ENCODE assay signal across 7 worm cellular contexts in genomic region chrIV:13521785-13522184, ce11.
A peak's percentile ranks its signal among the peaks of the same experiment; 100 is the strongest.
TF ChIP-seq lines count a peak whose summit lies in the region.

Gene dcap-2 (minus strand): TSS chrIV:13521870.

TF ChIP-seq in whole organism, L1 larva, 84 proteins besides CTCF, POLR2A, EP300 and RAD21 (continues in another document):
- TF ChIP-seq aha-1 (tag; optimal IDR thresholded peaks at IDR 0.05; lab: Kevin White, UChicago) (no peak), ceh-63 (GFP tag; optimal IDR thresholded peaks at IDR 0.05; lab: Kevin White, UChicago) (no peak), lin-35 (GFP tag; optimal IDR thresholded peaks at IDR 0.05; lab: Kevin White, UChicago) (peak in 1 of 2 experiments; percentile 47), ceh-90 (tag; optimal IDR thresholded peaks at IDR 0.05; lab: Kevin White, UChicago) (no peak), nhr-71 (tag; optimal IDR thresholded peaks at IDR 0.05; lab: Kevin White, UChicago) (no peak), lsy-2 (tag; optimal IDR thresholded peaks at IDR 0.05; lab: Kevin White, UChicago) (peak in 1 of 2 experiments; percentile 49), mep-1 (tag; optimal IDR thresholded peaks at IDR 0.05; lab: Kevin White, UChicago) (peak; percentile 14), snpc-4 (tag; optimal IDR thresholded peaks at IDR 0.05; lab: Kevin White, UChicago) (no peak), nhr-19 (GFP tag; conservative IDR thresholded peaks at IDR 0.05; lab: Robert Waterston, UW) (no peak), tlp-1 (tag; optimal IDR thresholded peaks at IDR 0.05; lab: Kevin White, UChicago) (no peak), elt-3 (tag; optimal IDR thresholded peaks at IDR 0.05; lab: Kevin White, UChicago) (no peak), elt-2 (tag; optimal IDR thresholded peaks at IDR 0.05; lab: Kevin White, UChicago) (no peak), nhr-77 (tag; optimal IDR thresholded peaks at IDR 0.05; lab: Kevin White, UChicago) (no peak)

TF ChIP-seq in whole organism, L2 larva, 48 proteins besides CTCF, POLR2A, EP300 and RAD21 (continues in another document):
- TF ChIP-seq unc-55 (GFP tag; optimal IDR thresholded peaks at IDR 0.05; lab: Kevin White, UChicago): peak; percentile 60
- TF ChIP-seq snpc-4 (tag; optimal IDR thresholded peaks at IDR 0.05; lab: Kevin White, UChicago): no peak
- TF ChIP-seq lsy-2 (tag; optimal IDR thresholded peaks at IDR 0.05; lab: Kevin White, UChicago): peak in 1 of 2 experiments; percentile 56
- peak; percentile 57 for TF ChIP-seq C34F6.9 (tag; optimal IDR thresholded peaks at IDR 0.05; lab: Kevin White, UChicago)
- TF ChIP-seq nhr-23 (tag; optimal IDR thresholded peaks at IDR 0.05; lab: Kevin White, UChicago): no peak
- no peak for TF ChIP-seq nhr-21 (tag; optimal IDR thresholded peaks at IDR 0.05; lab: Kevin White, UChicago)
- no peak for TF ChIP-seq peb-1 (tag; optimal IDR thresholded peaks at IDR 0.05; lab: Kevin White, UChicago)
- TF ChIP-seq fos-1 (tag; optimal IDR thresholded peaks at IDR 0.05; lab: Kevin White, UChicago): no peak
- TF ChIP-seq nhr-11 (tag; optimal IDR thresholded peaks at IDR 0.05; lab: Kevin White, UChicago): no peak
- peak; percentile 2 for TF ChIP-seq nhr-129 (tag; optimal IDR thresholded peaks at IDR 0.05; lab: Kevin White, UChicago)
- TF ChIP-seq ceh-16 (tag; optimal IDR thresholded peaks at IDR 0.05; lab: Kevin White, UChicago): no peak
- TF ChIP-seq ama-1 (optimal IDR thresholded peaks at IDR 0.05; lab: Kevin White, UChicago): no peak
- no peak for TF ChIP-seq sma-9 (GFP tag; optimal IDR thresholded peaks at IDR 0.05; lab: Kevin White, UChicago)
- no peak for TF ChIP-seq sma-9 (tag; optimal IDR thresholded peaks at IDR 0.05; lab: Kevin White, UChicago)

TF ChIP-seq in whole organism, L3 larva, 47 proteins besides CTCF, POLR2A, EP300 and RAD21 (continues in another document):
- TF ChIP-seq pha-4 (tag; optimal IDR thresholded peaks at IDR 0.05; lab: Kevin White, UChicago) (peak; percentile 68), snpc-4 (tag; optimal IDR thresholded peaks at IDR 0.05; lab: Kevin White, UChicago) (no peak), mdl-1 (tag; optimal IDR thresholded peaks at IDR 0.05; lab: Kevin White, UChicago) (no peak), pqm-1 (tag; optimal IDR thresholded peaks at IDR 0.05; lab: Kevin White, UChicago) (no peak), ceh-28 (tag; optimal IDR thresholded peaks at IDR 0.05; lab: Kevin White, UChicago) (peak; percentile 35), nhr-237 (tag; optimal IDR thresholded peaks at IDR 0.05; lab: Kevin White, UChicago) (no peak), nhr-28 (tag; optimal IDR thresholded peaks at IDR 0.05; lab: Kevin White, UChicago) (no peak), ztf-11 (tag; optimal IDR thresholded peaks at IDR 0.05; lab: Kevin White, UChicago) (no peak), unc-39 (tag; optimal IDR thresholded peaks at IDR 0.05; lab: Kevin White, UChicago) (no peak), fos-1 (tag; optimal IDR thresholded peaks at IDR 0.05; lab: Kevin White, UChicago) (no peak), hmg-11 (tag; optimal IDR thresholded peaks at IDR 0.05; lab: Kevin White, UChicago) (peak; percentile 71), nhr-25 (tag; optimal IDR thresholded peaks at IDR 0.05; lab: Kevin White, UChicago) (no peak), jun-1 (tag; optimal IDR thresholded peaks at IDR 0.05; lab: Kevin White, UChicago) (no peak), nhr-11 (tag; optimal IDR thresholded peaks at IDR 0.05; lab: Kevin White, UChicago) (no peak), ceh-82 (tag; optimal IDR thresholded peaks at IDR 0.05; lab: Kevin White, UChicago) (no peak)

TF ChIP-seq in whole organism, L4 larva, 104 proteins besides CTCF, POLR2A, EP300 and RAD21 (continues in another document):
- TF ChIP-seq lsy-2 (tag; optimal IDR thresholded peaks at IDR 0.05; lab: Kevin White, UChicago) (peak in 1 of 2 experiments; percentile 32), nhr-76 (tag; optimal IDR thresholded peaks at IDR 0.05; lab: Kevin White, UChicago) (no peak), aha-1 (tag; lab: Kevin White, UChicago) (no peak), madf-5 (GFP tag; IDR thresholded peaks at IDR 0.05; lab: Robert Waterston, UW) (no peak), nhr-25 (tag; optimal IDR thresholded peaks at IDR 0.05; lab: Kevin White, UChicago; ENCODE audit: borderline replicate concordance, insufficient read depth) (no peak), fos-1 (tag; optimal IDR thresholded peaks at IDR 0.05; lab: Kevin White, UChicago) (no peak), mes-2 (tag; optimal IDR thresholded peaks at IDR 0.05; lab: Kevin White, UChicago; ENCODE audit: poor library complexity, severe bottlenecking) (peak; percentile 5), nhr-41 (GFP tag; IDR thresholded peaks at IDR 0.05; lab: Robert Waterston, UW) (no peak), lin-38 (GFP tag; IDR thresholded peaks at IDR 0.05; lab: Robert Waterston, UW) (peak; percentile 53), Y5F2A.4 (GFP tag; optimal IDR thresholded peaks at IDR 0.05; lab: Kevin White, UChicago) (no peak), zag-1 (tag; optimal IDR thresholded peaks at IDR 0.05; lab: Kevin White, UChicago) (no peak), snpc-4 (tag; optimal IDR thresholded peaks at IDR 0.05; lab: Kevin White, UChicago) (no peak), hlh-30 (tag; optimal IDR thresholded peaks at IDR 0.05; lab: Kevin White, UChicago; ENCODE audit: insufficient read depth) (peak; percentile 81), pqm-1 (tag; optimal IDR thresholded peaks at IDR 0.05; lab: Kevin White, UChicago) (no peak)

TF ChIP-seq in whole organism, late embryonic, 69 proteins besides CTCF, POLR2A, EP300 and RAD21:
- TF ChIP-seq pha-2 (tag; optimal IDR thresholded peaks at IDR 0.05; lab: Kevin White, UChicago) (no peak), nfya-1 (tag; optimal IDR thresholded peaks at IDR 0.05; lab: Kevin White, UChicago) (peak; percentile 5), ceh-48 (tag; optimal IDR thresholded peaks at IDR 0.05; lab: Kevin White, UChicago) (peak; percentile 73)

TF ChIP-seq in whole organism, midembryonic, 9 proteins besides CTCF, POLR2A, EP300 and RAD21:
- TF ChIP-seq T22C8.4 (GFP tag; IDR thresholded peaks at IDR 0.05; lab: Robert Waterston, UW): peak; percentile 50
- no peak for TF ChIP-seq med-1 (GFP tag; optimal IDR thresholded peaks at IDR 0.05; lab: Kevin White, UChicago; ENCODE audit: insufficient read depth)

TF ChIP-seq in whole organism, mixed stage, embryonic, 35 proteins besides CTCF, POLR2A, EP300 and RAD21:
- TF ChIP-seq hlh-1 (tag; optimal IDR thresholded peaks at IDR 0.05; lab: Kevin White, UChicago) (peak; percentile 11), nhr-237 (tag; optimal IDR thresholded peaks at IDR 0.05; lab: Kevin White, UChicago) (no peak), ces-1 (GFP tag; optimal IDR thresholded peaks at IDR 0.05; lab: Kevin White, UChicago) (peak; percentile 32)

Comparison
In these comparisons a context has a peak if more than half of its experiments do, and no peak if none do; other contexts are left out.
1. Of the 29 proteins assayed by ChIP-seq in both whole organism, L4 larva and whole organism, L1 larva: peak only in whole organism, L4 larva: none; only in whole organism, L1 larva: mep-1; in both: none; in neither: 26; mixed calls (peak in some experiments, not most) for 2.